Fruit fly (Drosophila melanogaster) whole organism, embryonic: ENCODE results near the gene CG31922.

ENCODE experiments used
- CG10654 ChIP-seq: fragments of 200-800 bp; sonication (Bioruptor generic); optimal IDR thresholded peaks from 2 replicates; lab custom pipeline; 2016; ENCODE audit warnings: missing biosample characterization, missing genetic modification characterization
- CG11085 ChIP-seq: fragments of 200-800 bp; sonication (Bioruptor generic); IDR thresholded peaks from 2 replicates; pipeline ENCODE4 v1.3.6; 2022; ENCODE audit warnings: missing biosample characterization, missing genetic modification characterization
- CG1233 ChIP-seq: fragments of 200-800 bp; sonication (Bioruptor generic); optimal IDR thresholded peaks from 4 replicates; lab custom pipeline; 2018; ENCODE audit warnings: missing biosample characterization, mild to moderate bottlenecking, missing genetic modification characterization
- CG15073 ChIP-seq: fragments of 200-800 bp; sonication (Bioruptor generic); optimal IDR thresholded peaks from 2 replicates; lab custom pipeline; 2016; ENCODE audit warnings: missing biosample characterization, missing genetic modification characterization
- CG1602 ChIP-seq: fragments of 200-800 bp; sonication (Bioruptor generic); optimal IDR thresholded peaks from 3 replicates; lab custom pipeline; 2016; ENCODE audit warnings: missing biosample characterization, missing genetic modification characterization
- CG16779 ChIP-seq: fragments of 200-800 bp; sonication (Bioruptor generic); IDR thresholded peaks from 2 replicates; pipeline ENCODE4 v1.3.6; 2022; ENCODE audit warnings: missing biosample characterization, missing genetic modification characterization
- CG17612 ChIP-seq: fragments of 200-800 bp; sonication (Bioruptor generic); IDR thresholded peaks from 2 replicates; pipeline ENCODE4 v1.3.6; 2022; ENCODE audit warnings: missing biosample characterization, missing genetic modification characterization
- CG17829 ChIP-seq: fragments of 200-800 bp; optimal IDR thresholded peaks from 2 replicates; lab custom pipeline; 2019; ENCODE audit warnings: missing biosample characterization, mild to moderate bottlenecking, missing genetic modification characterization, moderate library complexity
- CG18262 ChIP-seq: fragments of 200-800 bp; optimal IDR thresholded peaks from 3 replicates; lab custom pipeline; 2019; ENCODE audit warnings: missing biosample characterization, mild to moderate bottlenecking, missing genetic modification characterization, moderate library complexity
- CG18599 ChIP-seq: fragments of 200-800 bp; sonication (Bioruptor generic); optimal IDR thresholded peaks from 3 replicates; lab custom pipeline; 2017; ENCODE audit warnings: missing biosample characterization, missing genetic modification characterization, mild to moderate bottlenecking, moderate library complexity, missing genetic modification reagents
- CG30431 ChIP-seq: fragments of 200-800 bp; sonication (Bioruptor generic); optimal IDR thresholded peaks from 2 replicates; lab custom pipeline; 2017; ENCODE audit warnings: missing biosample characterization, missing genetic modification characterization
- CG3281 ChIP-seq: fragments of 200-800 bp; sonication (Bioruptor generic); optimal IDR thresholded peaks from 3 replicates; lab custom pipeline; 2017; ENCODE audit warnings: missing biosample characterization, mild to moderate bottlenecking, missing genetic modification characterization
- CG34376 ChIP-seq: fragments of 200-800 bp; sonication (Bioruptor generic); optimal IDR thresholded peaks from 2 replicates; lab custom pipeline; 2018; ENCODE audit warnings: missing biosample characterization, mild to moderate bottlenecking, missing genetic modification characterization
- CG3838 ChIP-seq: fragments of 200-800 bp; sonication (Bioruptor generic); optimal IDR thresholded peaks from 3 replicates; lab custom pipeline; 2016; ENCODE audit warnings: missing biosample characterization, missing genetic modification characterization
- CG6175 ChIP-seq: fragments of 200-800 bp; sonication (Bioruptor generic); IDR thresholded peaks from 3 replicates; pipeline ENCODE4 v1.3.6; 2022; ENCODE audit warnings: missing biosample characterization, missing genetic modification characterization
- CG8478 ChIP-seq: fragments of >200 bp; optimal IDR thresholded peaks from 2 replicates; lab custom pipeline; 2018
- CG8944 ChIP-seq: fragments of 200-800 bp; sonication (Bioruptor generic); optimal IDR thresholded peaks from 3 replicates; lab custom pipeline; 2016; ENCODE audit warnings: missing biosample characterization, missing genetic modification characterization
- CG9215 ChIP-seq: fragments of 200-800 bp; sonication (Bioruptor generic); IDR thresholded peaks from 2 replicates; pipeline ENCODE4 v1.3.6; 2022; ENCODE audit warnings: missing biosample characterization, missing genetic modification characterization
- CHES-1-like ChIP-seq: fragments of 200-800 bp; sonication (Bioruptor generic); optimal IDR thresholded peaks from 2 replicates; lab custom pipeline; 2016; ENCODE audit warnings: missing biosample characterization, missing genetic modification characterization
- D19A ChIP-seq: fragments of 200-800 bp; optimal IDR thresholded peaks from 3 replicates; lab custom pipeline; 2019; ENCODE audit warnings: missing biosample characterization, mild to moderate bottlenecking, missing genetic modification characterization, moderate library complexity
- Dip3 ChIP-seq: fragments of 200-800 bp; sonication (Bioruptor generic); optimal IDR thresholded peaks from 3 replicates; lab custom pipeline; 2016; ENCODE audit warnings: missing biosample characterization, missing genetic modification characterization
- H2.0 ChIP-seq: fragments of 200-800 bp; sonication (Bioruptor generic); IDR thresholded peaks from 2 replicates; pipeline ENCODE4 v1.3.6; 2022; ENCODE audit warnings: missing biosample characterization, missing genetic modification characterization
- HLH4C ChIP-seq: fragments of 200-800 bp; sonication (Bioruptor generic); IDR thresholded peaks from 3 replicates; pipeline ENCODE4 v1.3.6; 2022; ENCODE audit warnings: missing biosample characterization, missing genetic modification characterization; ENCODE audit not compliant: partially characterized antibody
- HLH54F ChIP-seq: fragments of 200-800 bp; sonication (Bioruptor generic); optimal IDR thresholded peaks from 3 replicates; lab custom pipeline; 2016; ENCODE audit warnings: missing biosample characterization, missing genetic modification characterization
- MTF-1 ChIP-seq: fragments of 200-800 bp; sonication (Bioruptor generic); optimal IDR thresholded peaks from 2 replicates; lab custom pipeline; 2018; ENCODE audit warnings: missing biosample characterization, mild to moderate bottlenecking, missing genetic modification characterization, borderline replicate concordance
- Mrtf ChIP-seq: fragments of 200-800 bp; sonication (Bioruptor generic); IDR thresholded peaks from 3 replicates; pipeline ENCODE4 v1.3.6; 2022; ENCODE audit warnings: missing biosample characterization, missing genetic modification characterization
- NC2β ChIP-seq: fragments of 200-800 bp; sonication (Bioruptor generic); optimal IDR thresholded peaks from 2 replicates; lab custom pipeline; 2016; ENCODE audit warnings: missing biosample characterization, missing genetic modification characterization
- Neu2 ChIP-seq: fragments of 200-800 bp; sonication (Bioruptor generic); optimal IDR thresholded peaks from 3 replicates; lab custom pipeline; 2016; ENCODE audit warnings: missing biosample characterization, missing genetic modification characterization, borderline replicate concordance
- Nf-YB ChIP-seq: fragments of 200-800 bp; sonication (Bioruptor generic); optimal IDR thresholded peaks from 3 replicates; lab custom pipeline; 2019; ENCODE audit warnings: missing biosample characterization, mild to moderate bottlenecking, missing genetic modification characterization, moderate library complexity
- Six4 ChIP-seq: fragments of 200-800 bp; sonication (Bioruptor generic); optimal IDR thresholded peaks from 2 replicates; lab custom pipeline; 2016; ENCODE audit warnings: missing biosample characterization, missing genetic modification characterization
- YL-1 ChIP-seq: fragments of 200-800 bp; sonication (Bioruptor generic); optimal IDR thresholded peaks from 3 replicates; lab custom pipeline; 2017; ENCODE audit warnings: missing biosample characterization, mild to moderate bottlenecking, missing genetic modification characterization
- ase ChIP-seq: fragments of 200-800 bp; sonication (Bioruptor generic); IDR thresholded peaks from 3 replicates; pipeline ENCODE4 v1.3.6; 2022; ENCODE audit warnings: missing biosample characterization, missing genetic modification characterization
- bbx ChIP-seq: fragments of 200-800 bp; sonication (Bioruptor generic); IDR thresholded peaks from 2 replicates; pipeline ENCODE4 v1.3.6; 2022; ENCODE audit warnings: missing biosample characterization, missing genetic modification characterization; ENCODE audit not compliant: partially characterized antibody
- ems ChIP-seq: fragments of 200-800 bp; sonication (Bioruptor generic); optimal IDR thresholded peaks from 3 replicates; lab custom pipeline; 2016; ENCODE audit warnings: missing biosample characterization, missing genetic modification characterization
- esg ChIP-seq: fragments of 200-800 bp; sonication (Bioruptor generic); conservative IDR thresholded peaks from 2 replicates; pipeline ENCODE4 v1.3.6; 2022; ENCODE audit warnings: missing biosample characterization, missing genetic modification characterization
- eve ChIP-seq, 2 experiments: fragments of >200 bp; optimal IDR thresholded peaks; 2 replicates each; lab custom pipeline; 2017; ENCODE audit warnings: missing biosample characterization in 2 of 2, missing genetic modification characterization in 2 of 2
- fd96Cb ChIP-seq: fragments of 200-800 bp; sonication (Bioruptor generic); optimal IDR thresholded peaks from 2 replicates; lab custom pipeline; 2018; ENCODE audit warnings: missing biosample characterization, mild to moderate bottlenecking, missing genetic modification characterization, moderate library complexity
- fu2 ChIP-seq: fragments of 200-800 bp; sonication (Bioruptor generic); optimal IDR thresholded peaks from 2 replicates; lab custom pipeline; 2016; ENCODE audit warnings: missing biosample characterization, missing genetic modification characterization
- gcm ChIP-seq: fragments of 200-800 bp; sonication (Bioruptor generic); optimal IDR thresholded peaks from 2 replicates; lab custom pipeline; 2019; ENCODE audit warnings: missing biosample characterization, mild to moderate bottlenecking, missing genetic modification characterization, moderate library complexity
- gro ChIP-seq: fragments of 200-800 bp; sonication (Bioruptor generic); optimal IDR thresholded peaks from 2 replicates; lab custom pipeline; 2016; ENCODE audit warnings: missing biosample characterization, missing genetic modification characterization
- ind ChIP-seq: fragments of 200-800 bp; sonication (Bioruptor generic); optimal IDR thresholded peaks from 3 replicates; lab custom pipeline; 2016; ENCODE audit warnings: missing biosample characterization, missing genetic modification characterization
- jigr1 ChIP-seq: fragments of 200-800 bp; sonication (Bioruptor generic); IDR thresholded peaks from 3 replicates; pipeline ENCODE4 v1.3.6; 2022; ENCODE audit warnings: missing biosample characterization, missing genetic modification characterization
- lmd ChIP-seq: fragments of 200-800 bp; sonication (Bioruptor generic); IDR thresholded peaks from 2 replicates; pipeline ENCODE4 v1.3.6; 2022; ENCODE audit warnings: missing biosample characterization, missing genetic modification characterization
- lov ChIP-seq, 2 experiments: fragments of 200-800 bp in 1 of 2; fragments of >200 bp in 1 of 2; sonication (Bioruptor generic) in 1 of 2; IDR thresholded peaks in 1 of 2; optimal IDR thresholded peaks in 1 of 2; 2 replicates in 1 of 2; 3 replicates in 1 of 2; pipeline versions ENCODE4 v1.3.6 to Lab custom; 2017 to 2022; ENCODE audit warnings: missing biosample characterization in 1 of 2, missing genetic modification characterization in 1 of 2
- pho ChIP-seq: fragments of 200-800 bp; sonication (Bioruptor generic); optimal IDR thresholded peaks from 2 replicates; lab custom pipeline; 2016; ENCODE audit warnings: missing biosample characterization, missing genetic modification characterization
- sisA ChIP-seq: fragments of 200-800 bp; sonication (Bioruptor generic); IDR thresholded peaks from 2 replicates; pipeline ENCODE4 v1.3.6; 2022; ENCODE audit warnings: missing biosample characterization, missing genetic modification characterization
- sob ChIP-seq: fragments of 200-800 bp; sonication (Bioruptor generic); IDR thresholded peaks from 2 replicates; pipeline ENCODE4 v1.3.6; 2022; ENCODE audit warnings: missing biosample characterization, missing genetic modification characterization
- tup ChIP-seq: fragments of 200-800 bp; sonication (Bioruptor generic); optimal IDR thresholded peaks from 2 replicates; lab custom pipeline; 2016; ENCODE audit warnings: missing biosample characterization, mild to moderate bottlenecking, missing genetic modification characterization, moderate library complexity
- unc-4 ChIP-seq: fragments of 200-800 bp; sonication (Bioruptor generic); IDR thresholded peaks from 2 replicates; pipeline ENCODE4 v1.3.6; 2022; ENCODE audit warnings: missing biosample characterization, missing genetic modification characterization; ENCODE audit not compliant: partially characterized antibody
- usp ChIP-seq: fragments of >200 bp; optimal IDR thresholded peaks from 2 replicates; lab custom pipeline; 2017; ENCODE audit warnings: missing biosample characterization, missing genetic modification characterization
- vfl ChIP-seq: fragments of 200-800 bp; sonication (Bioruptor generic); optimal IDR thresholded peaks from 2 replicates; lab custom pipeline; 2016; ENCODE audit warnings: missing biosample characterization, missing genetic modification characterization

CG31922 gene

dm6 chr2L:1150554-1150953 is 19.4 kb upstream of the CG31922 start, which contains the start of the genes Tfb4 and Vps29 (continued):
- TF ChIP-seq ind: peak; percentile 56
- TF ChIP-seq CG30431 (GFP tag; lab: Kevin White, UChicago): no peak
- TF ChIP-seq CG6175 (GFP tag; lab: Robert Waterston, UW): no peak
- peak; percentile 46; the same call in 1 of the 2 replicates for TF ChIP-seq CG11085
- no peak for TF ChIP-seq CG1602
- peak; percentile 98 for TF ChIP-seq HLH4C (GFP tag; lab: Robert Waterston, UW)
- no peak for TF ChIP-seq sisA (GFP tag; lab: Robert Waterston, UW)
- no peak for TF ChIP-seq CG8944 (GFP tag; lab: Kevin White, UChicago)
- TF ChIP-seq MTF-1 (GFP tag; lab: Kevin White, UChicago): no peak
- TF ChIP-seq Six4: peak; percentile 26
- peak; percentile 67 for TF ChIP-seq ems (GFP tag; lab: Kevin White, UChicago)
- TF ChIP-seq sob (GFP tag; lab: Robert Waterston, UW): peak; percentile 70
- peak; percentile 21 for TF ChIP-seq gcm (GFP tag; lab: Kevin White, UChicago)
- no peak for TF ChIP-seq CG34376 (GFP tag; lab: Kevin White, UChicago)
- TF ChIP-seq CG3281: no peak
- no peak for TF ChIP-seq jigr1 (GFP tag; lab: Robert Waterston, UW)
- TF ChIP-seq usp: no peak
- TF ChIP-seq fu2: peak; percentile 49
- peak; percentile 20 for TF ChIP-seq pho (GFP tag; lab: Kevin White, UChicago)
- peak; percentile 65 for TF ChIP-seq CHES-1-like (GFP tag; lab: Kevin White, UChicago)
- TF ChIP-seq gro (GFP tag; lab: Kevin White, UChicago): peak; percentile 18
- 0 out of 2 replicates have a peak, but pooled peaks have one; percentile 35 for TF ChIP-seq CG9215 (GFP tag; lab: Robert Waterston, UW)
- TF ChIP-seq NC2β (GFP tag; lab: Kevin White, UChicago): peak; percentile 12
- TF ChIP-seq CG18599 (GFP tag; lab: Kevin White, UChicago): peak; percentile 32
- TF ChIP-seq Dip3 (GFP tag; lab: Kevin White, UChicago): no peak
- TF ChIP-seq CG15073 (GFP tag; lab: Kevin White, UChicago): no peak
- TF ChIP-seq CG10654 (GFP tag; lab: Kevin White, UChicago): peak; percentile 21
- 0 out of 3 replicates have a peak, but pooled peaks have one; percentile 21 for TF ChIP-seq Mrtf (GFP tag; lab: Robert Waterston, UW)
- TF ChIP-seq lmd (GFP tag; lab: Robert Waterston, UW): no peak; the same call in 1 of the 2 replicates
- no peak for TF ChIP-seq eve (GFP tag; optimal IDR thresholded peaks at IDR 0.05; lab: Kevin White, UChicago)
- TF ChIP-seq D19A (tag; lab: Kevin White, UChicago): no peak
- TF ChIP-seq fd96Cb (tag; lab: Kevin White, UChicago): no peak
- 0 out of 2 replicates have a peak, but pooled peaks have one; percentile 38 for TF ChIP-seq CG16779 (GFP tag; lab: Robert Waterston, UW)
- TF ChIP-seq CG1233 (GFP tag; lab: Kevin White, UChicago): no peak
- TF ChIP-seq CG17829: peak; percentile 60
- peak; percentile 97 for TF ChIP-seq bbx
- TF ChIP-seq esg (GFP tag; lab: Robert Waterston, UW): no peak
- peak; percentile 2 for TF ChIP-seq YL-1
- peak; percentile 69 for TF ChIP-seq HLH54F (GFP tag; lab: Kevin White, UChicago)
- no peak for TF ChIP-seq CG18262
- TF ChIP-seq ase (GFP tag; lab: Robert Waterston, UW): no peak
- TF ChIP-seq unc-4 (GFP tag; lab: Robert Waterston, UW): peak; percentile 86
- TF ChIP-seq tup (GFP tag; lab: Kevin White, UChicago): peak; percentile 49
- TF ChIP-seq lov (optimal IDR thresholded peaks at IDR 0.05; lab: Kevin White, UChicago): no peak
- peak; percentile 66; the same call in 1 of the 3 replicates for TF ChIP-seq lov (GFP tag; IDR thresholded peaks at IDR 0.05; lab: Robert Waterston, UW)
- TF ChIP-seq H2.0 (GFP tag; lab: Robert Waterston, UW): peak; percentile 46; the same call in 1 of the 2 replicates
- no peak for TF ChIP-seq Neu2 (GFP tag; lab: Kevin White, UChicago)
- TF ChIP-seq CG8478: no peak
- TF ChIP-seq CG3838 (GFP tag; lab: Kevin White, UChicago): no peak
- TF ChIP-seq vfl (GFP tag; lab: Kevin White, UChicago): peak; percentile 52
- no peak for TF ChIP-seq Nf-YB (GFP tag; lab: Kevin White, UChicago)
- TF ChIP-seq CG17612 (GFP tag; lab: Robert Waterston, UW): no peak
